Fruit fly (Drosophila melanogaster): ENCODE data around the gene Acp95EF.
A peak's percentile ranks its signal among the peaks of the same experiment; 100 is the strongest.

The Acp95EF gene

dm6 chr3R:24260411-24260810 lies 31.6 kb downstream of the Acp95EF start (continued):
- no peak for TF ChIP-seq nmo (GFP tag; optimal IDR thresholded peaks at IDR 0.05)
- TF ChIP-seq insv (GFP tag; optimal IDR thresholded peaks at IDR 0.05): no peak
- TF ChIP-seq HHEX (GFP tag; optimal IDR thresholded peaks at IDR 0.05): no peak
- no peak for TF ChIP-seq Fer3 (tag; optimal IDR thresholded peaks at IDR 0.05)
- TF ChIP-seq CG6254 (GFP tag; optimal IDR thresholded peaks at IDR 0.05): no peak
- 0 out of 4 replicates have a peak, but pooled peaks have one; percentile 41 for TF ChIP-seq chinmo (GFP tag; IDR thresholded peaks at IDR 0.05; ENCODE audit: partially characterized antibody)
- 0 out of 2 replicates have a peak, but pooled peaks have one; percentile 21 for TF ChIP-seq CG42726 (GFP tag; IDR thresholded peaks at IDR 0.05; ENCODE audit: partially characterized antibody)
- no peak for TF ChIP-seq rib (GFP tag; IDR thresholded peaks at IDR 0.05)
- no peak for TF ChIP-seq her (GFP tag; optimal IDR thresholded peaks at IDR 0.05)
- no peak for TF ChIP-seq CG30431 (GFP tag; optimal IDR thresholded peaks at IDR 0.05)
- TF ChIP-seq odd (GFP tag; optimal IDR thresholded peaks at IDR 0.05): no peak
- no peak for TF ChIP-seq fd102C (GFP tag; optimal IDR thresholded peaks at IDR 0.05)
- TF ChIP-seq Trl (optimal IDR thresholded peaks at IDR 0.05): peak; percentile 27 to 66
- no peak for TF ChIP-seq Trl (GFP tag; optimal IDR thresholded peaks at IDR 0.05)
- TF ChIP-seq Adf1 (GFP tag; IDR thresholded peaks at IDR 0.05): no peak
- no peak for TF ChIP-seq CG12236 (GFP tag; optimal IDR thresholded peaks at IDR 0.05)
- no peak for TF ChIP-seq BEAF-32 (GFP tag; optimal IDR thresholded peaks at IDR 0.05)
- no peak for TF ChIP-seq ems (GFP tag; optimal IDR thresholded peaks at IDR 0.05)

DNA sequence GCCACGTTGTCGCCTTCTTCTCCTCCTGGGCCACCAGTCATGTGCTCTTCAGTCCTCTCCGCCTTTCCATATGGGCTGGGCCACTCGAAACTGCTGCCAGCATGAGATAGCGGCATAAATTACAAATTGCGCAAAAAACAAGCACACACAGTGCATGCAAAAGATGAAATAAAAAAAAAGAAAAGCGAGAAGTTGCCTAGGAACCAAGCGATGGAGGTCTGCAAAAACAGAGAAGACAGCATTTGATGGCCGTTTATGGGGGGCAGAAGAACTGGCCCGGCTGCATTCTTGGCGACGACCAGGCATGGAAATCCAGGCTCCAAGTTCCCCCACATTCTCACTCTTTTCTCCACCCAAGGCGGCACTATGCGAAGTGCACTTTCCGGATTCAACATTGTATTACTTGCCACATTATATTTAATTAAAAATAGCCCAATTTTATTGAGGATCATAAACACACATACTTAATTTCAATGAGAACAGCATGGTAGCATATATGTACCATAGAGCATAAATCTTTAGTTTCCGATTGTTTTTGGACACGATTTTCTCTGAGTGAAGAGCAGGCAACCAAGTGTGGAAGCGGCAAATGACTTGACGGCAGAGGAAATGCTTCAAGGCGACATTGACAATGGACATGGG lies 32.7 kb downstream of the Acp95EF start:
- TF ChIP-seq sens (GFP tag) (peak; percentile 41), CG6254 (GFP tag; optimal IDR thresholded peaks at IDR 0.05) (no peak), nom (GFP tag; optimal IDR thresholded peaks at IDR 0.05) (peak; percentile 9), bsh (GFP tag; optimal IDR thresholded peaks at IDR 0.05) (peak in 1 of 2 experiments; percentile 72), Drgx (GFP tag; IDR thresholded peaks at IDR 0.05) (0 out of 2 replicates have a peak, but pooled peaks have one; percentile 33)

- TF ChIP-seq Asciz (GFP tag; optimal IDR thresholded peaks at IDR 0.05): no peak
- no peak for TF ChIP-seq abd-A (tag; optimal IDR thresholded peaks at IDR 0.05)
- TF ChIP-seq CG33213 (GFP tag; optimal IDR thresholded peaks at IDR 0.05): no peak
- no peak for TF ChIP-seq croc (GFP tag; conservative IDR thresholded peaks at IDR 0.05)
- no peak for TF ChIP-seq sob (GFP tag; IDR thresholded peaks at IDR 0.05)
- no peak for TF ChIP-seq CG10366 (GFP tag; IDR thresholded peaks at IDR 0.05)
- TF ChIP-seq CG7357 (GFP tag; IDR thresholded peaks at IDR 0.05): no peak
- TF ChIP-seq CG2678 (tag; optimal IDR thresholded peaks at IDR 0.05): no peak
- TF ChIP-seq az2 (GFP tag; optimal IDR thresholded peaks at IDR 0.05): no peak
- no peak for TF ChIP-seq sna (GFP tag; IDR thresholded peaks at IDR 0.05; ENCODE audit: partially characterized antibody)
- no peak for TF ChIP-seq hbn (GFP tag; IDR thresholded peaks at IDR 0.05; ENCODE audit: partially characterized antibody)
- TF ChIP-seq so (GFP tag; IDR thresholded peaks at IDR 0.05): no peak
- TF ChIP-seq HLH4C (GFP tag; IDR thresholded peaks at IDR 0.05; ENCODE audit: partially characterized antibody): no peak
- TF ChIP-seq CG12769 (tag; optimal IDR thresholded peaks at IDR 0.05): no peak
- TF ChIP-seq ranshi (GFP tag; IDR thresholded peaks at IDR 0.05): no peak
- TF ChIP-seq fd102C (GFP tag; optimal IDR thresholded peaks at IDR 0.05): no peak
- no peak for TF ChIP-seq CG18619 (GFP tag; optimal IDR thresholded peaks at IDR 0.05)
These were observed 34.1 kb downstream of the Acp95EF start for dm6 chr3R:24262923-24263322.

Data from whole organism, embryonic.